Fruit fly (Drosophila melanogaster) whole organism, embryonic: ENCODE measurements around the gene ldbr.
A peak's percentile ranks its signal among the peaks of the same experiment; 100 is the strongest.

Source experiments
- Abd-B ChIP-seq: fragments of 200-800 bp; sonication (Bioruptor generic); optimal IDR thresholded peaks from 2 replicates; lab custom pipeline; 2018; ENCODE audit warnings: missing biosample characterization, mild to moderate bottlenecking, missing genetic modification characterization, moderate library complexity
- Antp ChIP-seq: fragments of 200-800 bp; sonication (Bioruptor generic); optimal IDR thresholded peaks from 3 replicates; lab custom pipeline; 2016; ENCODE audit warnings: missing biosample characterization, missing genetic modification characterization
- B-H1 ChIP-seq: fragments of 200-800 bp; sonication (Bioruptor generic); IDR thresholded peaks from 3 replicates; pipeline ENCODE4 v1.3.6; 2022; ENCODE audit warnings: missing biosample characterization, missing genetic modification characterization
- Bgb ChIP-seq: fragments of 200-800 bp; sonication (Bioruptor generic); IDR thresholded peaks from 2 replicates; pipeline ENCODE4 v1.3.6; 2022; ENCODE audit warnings: missing biosample characterization, missing genetic modification characterization; ENCODE audit not compliant: partially characterized antibody
- CG10147 ChIP-seq: fragments of 200-800 bp; sonication (Bioruptor generic); optimal IDR thresholded peaks from 2 replicates; lab custom pipeline; 2019; ENCODE audit warnings: missing biosample characterization, mild to moderate bottlenecking, missing genetic modification characterization, moderate library complexity
- CG18011 ChIP-seq: fragments of 200-800 bp; sonication (Bioruptor generic); optimal IDR thresholded peaks from 2 replicates; lab custom pipeline; 2017; ENCODE audit warnings: missing biosample characterization, missing genetic modification characterization, mild to moderate bottlenecking, moderate library complexity, missing genotype
- CG3995 ChIP-seq: fragments of 200-800 bp; sonication (Bioruptor generic); optimal IDR thresholded peaks from 3 replicates; lab custom pipeline; 2016; ENCODE audit warnings: missing biosample characterization, missing genetic modification characterization
- CG6683 ChIP-seq: fragments of 200-800 bp; sonication (Bioruptor generic); optimal IDR thresholded peaks from 2 replicates; lab custom pipeline; 2017; ENCODE audit warnings: missing biosample characterization, mild to moderate bottlenecking, missing genetic modification characterization, missing genetic modification reagents
- Dbx ChIP-seq: fragments of 200-800 bp; sonication (Bioruptor generic); IDR thresholded peaks from 3 replicates; pipeline ENCODE4 v1.3.6; 2022; ENCODE audit warnings: missing biosample characterization, missing genetic modification characterization
- Deaf1 ChIP-seq: fragments of 200-800 bp; optimal IDR thresholded peaks from 3 replicates; lab custom pipeline; 2019; ENCODE audit warnings: missing biosample characterization, mild to moderate bottlenecking, missing genetic modification characterization, moderate library complexity
- Doc3 ChIP-seq: fragments of 200-800 bp; sonication (Bioruptor generic); IDR thresholded peaks from 3 replicates; pipeline ENCODE4 v1.3.6; 2022; ENCODE audit warnings: missing biosample characterization, missing genetic modification characterization; ENCODE audit not compliant: partially characterized antibody
- NC2β ChIP-seq: fragments of 200-800 bp; sonication (Bioruptor generic); optimal IDR thresholded peaks from 2 replicates; lab custom pipeline; 2016; ENCODE audit warnings: missing biosample characterization, missing genetic modification characterization
- Stat92E ChIP-seq, 3 experiments: fragments of >200 bp in 2 of 3; fragments of 200-800 bp in 1 of 3; sonication (Bioruptor generic) in 1 of 3; optimal IDR thresholded peaks; 2 replicates each; lab custom pipeline; 2017 to 2019; ENCODE audit warnings: missing biosample characterization in 3 of 3, missing genetic modification characterization in 3 of 3, mild to moderate bottlenecking in 1 of 3, moderate library complexity in 1 of 3
- al ChIP-seq: fragments of 200-800 bp; sonication (Bioruptor generic); IDR thresholded peaks from 2 replicates; pipeline ENCODE4 v1.3.6; 2022; ENCODE audit warnings: missing biosample characterization, missing genetic modification characterization
- aop ChIP-seq: fragments of 200-800 bp; sonication (Bioruptor generic); IDR thresholded peaks from 2 replicates; pipeline ENCODE4 v1.3.6; 2022; ENCODE audit warnings: missing biosample characterization, missing genetic modification characterization
- ash1 ChIP-seq: fragments of 200-800 bp; sonication (Bioruptor generic); optimal IDR thresholded peaks from 2 replicates; lab custom pipeline; 2018; ENCODE audit warnings: missing biosample characterization, mild to moderate bottlenecking, missing genetic modification characterization
- chinmo ChIP-seq: fragments of 200-800 bp; sonication (Bioruptor generic); IDR thresholded peaks from 4 replicates; pipeline ENCODE4 v1.3.6; 2022; ENCODE audit warnings: missing biosample characterization, missing genetic modification characterization; ENCODE audit not compliant: partially characterized antibody
- chn ChIP-seq: fragments of 200-800 bp; sonication (Bioruptor generic); optimal IDR thresholded peaks from 2 replicates; lab custom pipeline; 2016; ENCODE audit warnings: missing biosample characterization, missing genetic modification characterization
- dpn ChIP-seq, 2 experiments: fragments of 200-800 bp; sonication (Bioruptor generic); optimal IDR thresholded peaks; 3 replicates each; lab custom pipeline; 2016; ENCODE audit warnings: missing biosample characterization in 2 of 2, missing genetic modification characterization in 2 of 2
- lbe ChIP-seq: fragments of 200-800 bp; sonication (Bioruptor generic); optimal IDR thresholded peaks from 2 replicates; lab custom pipeline; 2016; ENCODE audit warnings: missing biosample characterization, mild to moderate bottlenecking, missing genetic modification characterization
- sens ChIP-seq: fragments of 200-800 bp; sonication (Bioruptor generic); peaks from one replicate; lab custom pipeline; 2016; ENCODE audit warnings: missing biosample characterization, missing genetic modification characterization
- stwl ChIP-seq: fragments of 200-800 bp; sonication (Bioruptor generic); optimal IDR thresholded peaks from 3 replicates; lab custom pipeline; 2018; ENCODE audit warnings: missing biosample characterization, mild to moderate bottlenecking, missing genetic modification characterization, moderate library complexity
- vvl ChIP-seq: fragments of 200-800 bp; sonication (Bioruptor generic); IDR thresholded peaks from 2 replicates; pipeline ENCODE4 v1.3.6; 2022; ENCODE audit warnings: missing biosample characterization, missing genetic modification characterization
- zf30C ChIP-seq: fragments of 200-800 bp; sonication (Bioruptor generic); optimal IDR thresholded peaks from 3 replicates; lab custom pipeline; 2018; ENCODE audit warnings: missing biosample characterization, mild to moderate bottlenecking, missing genetic modification characterization

Gene ldbr

dm6 chr3L:8159724-8160422 lies 38.2 kb downstream of the ldbr start, which contains the start of gene CG43886 (continued):
- TF ChIP-seq Abd-B (GFP tag; lab: Kevin White, UChicago) (peak; percentile 60), NC2β (no peak), CG3995 (peak; percentile 6), CG18011 (peak; percentile 96), CG10147 (GFP tag; lab: Kevin White, UChicago) (no peak), Stat92E (GFP tag; optimal IDR thresholded peaks at IDR 0.05; lab: Kevin White, UChicago) (no peak), lbe (no peak), vvl (GFP tag; lab: Robert Waterston, UW) (peak; percentile 49; the same call in 1 of the 2 replicates), stwl (tag; lab: Kevin White, UChicago) (no peak), zf30C (GFP tag; lab: Kevin White, UChicago) (no peak), ash1 (GFP tag; lab: Kevin White, UChicago) (no peak)

- TF ChIP-seq Bgb (GFP tag; lab: Robert Waterston, UW) (no peak), CG6683 (no peak), aop (GFP tag; lab: Robert Waterston, UW) (no peak), Deaf1 (tag; lab: Kevin White, UChicago) (peak; percentile 67), B-H1 (GFP tag; lab: Robert Waterston, UW) (no peak), dpn (GFP tag; optimal IDR thresholded peaks at IDR 0.05; lab: Kevin White, UChicago) (no peak), al (GFP tag; lab: Robert Waterston, UW) (no peak), Dbx (GFP tag; lab: Robert Waterston, UW) (no peak), Doc3 (GFP tag; lab: Robert Waterston, UW) (no peak), sens (peak; percentile 21), chinmo (0 out of 4 replicates have a peak, but pooled peaks have one; percentile 50), chn (GFP tag; lab: Kevin White, UChicago) (no peak), Antp (no peak)
These were observed 43.8 kb downstream of the ldbr start, which contains the start of gene CG13675 for dm6 chr3L:8165436-8165835. TSS of gene CG13675 (minus strand) at chr3L:8165518.
